Fruit fly (Drosophila melanogaster): ENCODE measurements around the gene CG13318.

The CG13318 gene

dm6 chr3R:8779823-8780222 is 7.3 kb upstream of the CG13318 start, which contains the start of gene CG33191:
Gene CG33191 (minus strand): TSS chr3R:8779923.
- TF ChIP-seq CG12104 (GFP tag; optimal IDR thresholded peaks at IDR 0.05) (no peak), CG1602 (GFP tag; optimal IDR thresholded peaks at IDR 0.05) (no peak), grau (tag; optimal IDR thresholded peaks at IDR 0.05) (no peak), insv (GFP tag; optimal IDR thresholded peaks at IDR 0.05) (no peak), chinmo (GFP tag; IDR thresholded peaks at IDR 0.05; ENCODE audit: partially characterized antibody) (no peak), CG1233 (GFP tag; optimal IDR thresholded peaks at IDR 0.05) (no peak)

- TF ChIP-seq Jarid2 (GFP tag; optimal IDR thresholded peaks at IDR 0.05) (peak; percentile 13), rib (GFP tag; IDR thresholded peaks at IDR 0.05) (no peak), CG13287 (GFP tag; IDR thresholded peaks at IDR 0.05; ENCODE audit: partially characterized antibody) (0 out of 2 replicates have a peak, but pooled peaks have one; percentile 9)
These were observed 644 bp upstream of the CG13318 start, which contains the start of gene CG34301 for dm6 chr3R:8773135-8773534. Gene CG34301 (plus strand): TSS chr3R:8773435.

dm6 chr3R:8769094-8769493 is 3.4 kb downstream of the CG13318 start, which contains the start of gene CG8236:
Gene CG8236 (plus strand): TSS chr3R:8769394.
- TF ChIP-seq Fer1 (GFP tag; optimal IDR thresholded peaks at IDR 0.05): no peak
- TF ChIP-seq Sox102F (GFP tag; optimal IDR thresholded peaks at IDR 0.05): no peak
- no peak for TF ChIP-seq sc (optimal IDR thresholded peaks at IDR 0.05)
- no peak for TF ChIP-seq sc (GFP tag; optimal IDR thresholded peaks at IDR 0.05)
- no peak for TF ChIP-seq CG7372 (GFP tag; IDR thresholded peaks at IDR 0.05)
- TF ChIP-seq CG3726 (GFP tag; IDR thresholded peaks at IDR 0.05): no peak
- TF ChIP-seq CG8359 (GFP tag; optimal IDR thresholded peaks at IDR 0.05; ENCODE audit: borderline replicate concordance): no peak
- TF ChIP-seq scrt (GFP tag; optimal IDR thresholded peaks at IDR 0.05): no peak
- no peak for TF ChIP-seq CG5180 (GFP tag; optimal IDR thresholded peaks at IDR 0.05)
- no peak for TF ChIP-seq rib (GFP tag; IDR thresholded peaks at IDR 0.05)

dm6 chr3R:8767998-8768397 is 4.5 kb downstream of the CG13318 start, which contains the start of the genes CG34135 and CG11768:
Gene CG34135 (minus strand): TSS chr3R:8768191.
Gene CG11768 (minus strand): TSS chr3R:8768200.
- no peak for TF ChIP-seq bcd (GFP tag; optimal IDR thresholded peaks at IDR 0.05)
- no peak for TF ChIP-seq Camta (GFP tag; optimal IDR thresholded peaks at IDR 0.05)
- peak; percentile 94 for TF ChIP-seq Deaf1 (tag; optimal IDR thresholded peaks at IDR 0.05)
- TF ChIP-seq CG42726 (GFP tag; IDR thresholded peaks at IDR 0.05; ENCODE audit: partially characterized antibody): no peak
- 0 out of 3 replicates have a peak, but pooled peaks have one; percentile 22 for TF ChIP-seq zfh1 (GFP tag; IDR thresholded peaks at IDR 0.05)
- TF ChIP-seq z (GFP tag; IDR thresholded peaks at IDR 0.05): peak; percentile 91
- TF ChIP-seq CG18599 (GFP tag; optimal IDR thresholded peaks at IDR 0.05): no peak
- TF ChIP-seq MBD-R2 (GFP tag; IDR thresholded peaks at IDR 0.05): no peak

dm6 chr3R:8748776-8749126 is 23.7 kb downstream of the CG13318 start:
- TF ChIP-seq CG6791 (GFP tag; IDR thresholded peaks at IDR 0.05; ENCODE audit: partially characterized antibody): no peak
- TF ChIP-seq CG11560 (tag; IDR thresholded peaks at IDR 0.05): no peak
- TF ChIP-seq NC2α (GFP tag; optimal IDR thresholded peaks at IDR 0.05): no peak
- TF ChIP-seq salm (tag; optimal IDR thresholded peaks at IDR 0.05): no peak
- TF ChIP-seq CG33557 (GFP tag; optimal IDR thresholded peaks at IDR 0.05): no peak
- TF ChIP-seq CHES-1-like (GFP tag; optimal IDR thresholded peaks at IDR 0.05): no peak
- no peak for TF ChIP-seq tx (GFP tag; optimal IDR thresholded peaks at IDR 0.05)
- no peak for TF ChIP-seq sens (GFP tag)
- TF ChIP-seq NC2β (GFP tag; optimal IDR thresholded peaks at IDR 0.05): no peak
- no peak for TF ChIP-seq onecut (GFP tag; IDR thresholded peaks at IDR 0.05)
- no peak for TF ChIP-seq dpn (GFP tag; optimal IDR thresholded peaks at IDR 0.05)
- TF ChIP-seq D (optimal IDR thresholded peaks at IDR 0.05): no peak
- no peak for TF ChIP-seq D (GFP tag; optimal IDR thresholded peaks at IDR 0.05)
- TF ChIP-seq CG31224 (GFP tag; IDR thresholded peaks at IDR 0.05): no peak
- no peak for TF ChIP-seq CG9215 (GFP tag; IDR thresholded peaks at IDR 0.05)
- no peak for TF ChIP-seq lab (GFP tag; optimal IDR thresholded peaks at IDR 0.05)

Data from whole organism, embryonic.